Fruit fly (Drosophila melanogaster) whole organism, embryonic: Measurements from ENCODE around the gene CG33695.

Source experiments
- Abd-B ChIP-seq: fragments of 200-800 bp; sonication (Bioruptor generic); optimal IDR thresholded peaks from 2 replicates; lab custom pipeline; 2018; ENCODE audit warnings: missing biosample characterization, mild to moderate bottlenecking, missing genetic modification characterization, moderate library complexity
- CG17829 ChIP-seq: fragments of 200-800 bp; optimal IDR thresholded peaks from 2 replicates; lab custom pipeline; 2019; ENCODE audit warnings: missing biosample characterization, mild to moderate bottlenecking, missing genetic modification characterization, moderate library complexity
- CG9437 ChIP-seq: fragments of 200-800 bp; sonication (Bioruptor generic); optimal IDR thresholded peaks from 2 replicates; lab custom pipeline; 2018; ENCODE audit warnings: missing biosample characterization, mild to moderate bottlenecking, missing genetic modification characterization
- Dfd ChIP-seq, 2 experiments: fragments of >200 bp; optimal IDR thresholded peaks; 2 replicates each; lab custom pipeline; 2017; ENCODE audit warnings: missing biosample characterization in 2 of 2, missing genetic modification characterization in 2 of 2
- Dip3 ChIP-seq: fragments of 200-800 bp; sonication (Bioruptor generic); optimal IDR thresholded peaks from 3 replicates; lab custom pipeline; 2016; ENCODE audit warnings: missing biosample characterization, missing genetic modification characterization
- Gsc ChIP-seq: fragments of 200-800 bp; sonication (Bioruptor generic); IDR thresholded peaks from 2 replicates; pipeline ENCODE4 v1.3.6; 2022; ENCODE audit warnings: missing biosample characterization, missing genetic modification characterization
- HLH3B ChIP-seq: fragments of 200-800 bp; sonication (Bioruptor generic); IDR thresholded peaks from 2 replicates; pipeline ENCODE4 v1.3.6; 2022; ENCODE audit warnings: missing biosample characterization, missing genetic modification characterization
- Usf ChIP-seq: fragments of 200-800 bp; sonication (Bioruptor generic); optimal IDR thresholded peaks from 2 replicates; lab custom pipeline; 2017; ENCODE audit warnings: missing genotype, missing biosample characterization, missing genetic modification characterization
- chif ChIP-seq, 2 experiments: fragments of 200-800 bp; sonication (Bioruptor generic); optimal IDR thresholded peaks; 3 replicates each; lab custom pipeline; 2016; ENCODE audit warnings: missing biosample characterization in 2 of 2, missing genetic modification characterization in 2 of 2
- ewg ChIP-seq: fragments of 200-800 bp; sonication (Bioruptor generic); optimal IDR thresholded peaks from 3 replicates; lab custom pipeline; 2017; ENCODE audit warnings: mild to moderate bottlenecking, missing biosample characterization, missing genetic modification reagents, missing genetic modification characterization
- fd64A ChIP-seq: fragments of 200-800 bp; sonication (Bioruptor generic); optimal IDR thresholded peaks from 3 replicates; lab custom pipeline; 2018; ENCODE audit warnings: missing biosample characterization, mild to moderate bottlenecking, missing genetic modification characterization
- ind ChIP-seq: fragments of 200-800 bp; sonication (Bioruptor generic); optimal IDR thresholded peaks from 3 replicates; lab custom pipeline; 2016; ENCODE audit warnings: missing biosample characterization, missing genetic modification characterization
- luna ChIP-seq: fragments of 200-800 bp; sonication (Bioruptor generic); optimal IDR thresholded peaks from 2 replicates; lab custom pipeline; 2016; ENCODE audit warnings: missing biosample characterization, missing genetic modification characterization

DNA sequence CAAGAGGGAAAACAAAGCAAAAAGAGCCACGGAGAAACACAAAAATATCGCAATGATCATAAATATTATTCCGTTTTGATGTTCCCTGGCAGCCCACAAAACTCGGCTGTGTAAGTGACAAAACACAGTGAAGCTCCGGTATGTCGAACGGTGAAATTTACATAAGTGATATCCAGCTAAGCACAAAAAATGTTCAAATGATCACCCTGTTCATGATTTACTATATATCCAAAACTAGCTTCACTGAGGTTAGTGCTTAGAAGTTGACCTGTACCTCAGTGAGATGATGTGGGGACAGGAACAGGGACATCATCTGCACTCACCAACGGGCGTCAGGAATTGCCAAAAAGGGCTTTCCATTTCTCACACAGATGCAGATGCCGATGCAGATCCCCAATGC is 28.3 kb downstream of the CG33695 start:
- TF ChIP-seq Gsc (GFP tag; lab: Robert Waterston, UW) (no peak), luna (no peak), Usf (GFP tag; lab: Kevin White, UChicago) (no peak), ewg (GFP tag; lab: Kevin White, UChicago) (no peak), ind (GFP tag; lab: Kevin White, UChicago) (no peak), Abd-B (GFP tag; lab: Kevin White, UChicago) (no peak), chif (GFP tag; optimal IDR thresholded peaks at IDR 0.05; lab: Kevin White, UChicago) (no peak), HLH3B (GFP tag; lab: Robert Waterston, UW) (no peak), Dip3 (no peak), CG17829 (no peak), CG9437 (GFP tag; lab: Kevin White, UChicago) (no peak), fd64A (GFP tag; lab: Kevin White, UChicago) (no peak), Dfd (GFP tag; optimal IDR thresholded peaks at IDR 0.05; lab: Kevin White, UChicago) (no peak)
